Fruit fly (Drosophila melanogaster) whole organism, wandering third instar larva: ENCODE measurements around the gene CG7985.

Source experiments
- Abd-B ChIP-seq: fragments of >200 bp; optimal IDR thresholded peaks from 2 replicates; lab custom pipeline; 2017; ENCODE audit warnings: missing biosample characterization, missing genetic modification characterization
- CG32264 ChIP-seq: fragments of 200-800 bp; sonication (Bioruptor generic); optimal IDR thresholded peaks from 2 replicates; lab custom pipeline; 2016; ENCODE audit warnings: missing biosample characterization, missing genetic modification characterization
- CG9705 ChIP-seq: fragments of 200-800 bp; sonication (Bioruptor generic); optimal IDR thresholded peaks from 2 replicates; lab custom pipeline; 2018; ENCODE audit warnings: missing biosample characterization, mild to moderate bottlenecking, missing genetic modification characterization
- CrebA ChIP-seq: fragments of 200-800 bp; sonication (Bioruptor generic); optimal IDR thresholded peaks from 2 replicates; lab custom pipeline; 2016; ENCODE audit warnings: missing biosample characterization, mild to moderate bottlenecking, missing genetic modification characterization, borderline replicate concordance
- Dfd ChIP-seq: fragments of >200 bp; optimal IDR thresholded peaks from 2 replicates; lab custom pipeline; 2017; ENCODE audit warnings: missing biosample characterization, missing genetic modification characterization
- Dif ChIP-seq: fragments of 200-275, 200-300 bp; sonication (Bioruptor generic); optimal IDR thresholded peaks from 2 replicates; lab custom pipeline; 2018; ENCODE audit warnings: missing biosample characterization, missing genetic modification characterization; ENCODE audit not compliant: partially characterized antibody
- GATAd ChIP-seq: sonication (Bioruptor generic); optimal IDR thresholded peaks from 2 replicates; lab custom pipeline; 2016; ENCODE audit warnings: missing biosample characterization, missing genetic modification characterization
- HLH106 ChIP-seq: fragments of 200-800 bp; optimal IDR thresholded peaks from 3 replicates; lab custom pipeline; 2019; ENCODE audit warnings: missing biosample characterization, mild to moderate bottlenecking, missing genetic modification characterization, moderate library complexity
- Hnf4 ChIP-seq: fragments of 200-800 bp; sonication (Bioruptor generic); optimal IDR thresholded peaks from 2 replicates; lab custom pipeline; 2016; ENCODE audit warnings: missing biosample characterization, mild to moderate bottlenecking, missing genetic modification characterization
- Hr78 ChIP-seq: fragments of >200 bp; optimal IDR thresholded peaks from 2 replicates; lab custom pipeline; 2017; ENCODE audit warnings: missing biosample characterization, missing genetic modification characterization
- Hr83 ChIP-seq: fragments of 200-300 bp; sonication (Bioruptor generic); optimal IDR thresholded peaks from 2 replicates; lab custom pipeline; 2016; ENCODE audit warnings: missing biosample characterization, mild to moderate bottlenecking, missing genetic modification characterization, moderate library complexity; ENCODE audit not compliant: poor library complexity, severe bottlenecking
- Jra ChIP-seq: sonication (Bioruptor generic); optimal IDR thresholded peaks from 2 replicates; lab custom pipeline; 2016; ENCODE audit warnings: missing biosample characterization, missing genetic modification characterization
- Mio ChIP-seq: sonication (Bioruptor generic); optimal IDR thresholded peaks from 2 replicates; lab custom pipeline; 2016; ENCODE audit warnings: missing biosample characterization, missing genetic modification characterization
- Myc ChIP-seq: fragments of >200 bp; optimal IDR thresholded peaks from 2 replicates; lab custom pipeline; 2017
- N ChIP-seq: fragments of >200 bp; optimal IDR thresholded peaks from 2 replicates; lab custom pipeline; 2018; ENCODE audit warnings: missing biosample characterization, missing external identifiers, missing genetic modification characterization
- OdsH ChIP-seq: fragments of 200-800 bp; sonication (Bioruptor generic); optimal IDR thresholded peaks from 2 replicates; lab custom pipeline; 2016; ENCODE audit warnings: missing biosample characterization, mild to moderate bottlenecking, missing genetic modification characterization
- Rel ChIP-seq, 2 experiments: fragments of 200-800 bp; sonication (Bioruptor generic) in 1 of 2; optimal IDR thresholded peaks; 2 replicates in 1 of 2; 3 replicates in 1 of 2; lab custom pipeline; 2016 to 2019; ENCODE audit warnings: mild to moderate bottlenecking in 2 of 2, missing biosample characterization in 2 of 2, missing genetic modification characterization in 2 of 2, moderate library complexity in 1 of 2
- Sp1 ChIP-seq: fragments of 200-800 bp; sonication (Bioruptor generic); optimal IDR thresholded peaks from 3 replicates; lab custom pipeline; 2019; ENCODE audit warnings: missing biosample characterization, mild to moderate bottlenecking, missing genetic modification characterization, moderate library complexity
- Vsx2 ChIP-seq: fragments of 200-300, 225-300 bp; sonication (Bioruptor generic); optimal IDR thresholded peaks from 2 replicates; lab custom pipeline; 2018; ENCODE audit warnings: missing biosample characterization, missing genetic modification characterization; ENCODE audit not compliant: partially characterized antibody
- br ChIP-seq: fragments of 200-800 bp; sonication (Bioruptor generic); optimal IDR thresholded peaks from 2 replicates; lab custom pipeline; 2016; ENCODE audit warnings: missing biosample characterization, missing genetic modification characterization
- brk ChIP-seq: fragments of 200-800 bp; sonication (Bioruptor generic); optimal IDR thresholded peaks from 2 replicates; lab custom pipeline; 2016; ENCODE audit warnings: missing biosample characterization, mild to moderate bottlenecking, missing genetic modification characterization
- dl ChIP-seq, 2 experiments: fragments of 175-275, 200-275 bp in 1 of 2; fragments of 200-275 bp in 1 of 2; sonication (Bioruptor generic); optimal IDR thresholded peaks; lab custom pipeline; 2018; ENCODE audit warnings: mild to moderate bottlenecking in 2 of 2, missing biosample characterization in 2 of 2, missing genetic modification characterization in 2 of 2, moderate library complexity in 2 of 2; ENCODE audit not compliant: partially characterized antibody in 2 of 2, insufficient read depth in 1 of 2
- dmrt93B ChIP-seq: fragments of 200-800 bp; sonication (Bioruptor generic); optimal IDR thresholded peaks from 2 replicates; lab custom pipeline; 2018; ENCODE audit warnings: missing biosample characterization, mild to moderate bottlenecking, missing genetic modification characterization
- dsf ChIP-seq: sonication (Bioruptor generic); optimal IDR thresholded peaks from 2 replicates; lab custom pipeline; 2016; ENCODE audit warnings: missing biosample characterization, missing genetic modification characterization, borderline replicate concordance
- ey ChIP-seq: fragments of 200-800 bp; sonication (Bioruptor generic); optimal IDR thresholded peaks from 2 replicates; lab custom pipeline; 2016; ENCODE audit warnings: missing biosample characterization, missing genetic modification characterization
- foxo ChIP-seq, 2 experiments: fragments of 200-800 bp; sonication (Bioruptor generic); optimal IDR thresholded peaks; 2 replicates in 1 of 2; 3 replicates in 1 of 2; lab custom pipeline; 2016 to 2017; ENCODE audit warnings: missing biosample characterization in 2 of 2, missing genetic modification characterization in 2 of 2
- fru ChIP-seq: fragments of 200-800 bp; sonication (Bioruptor generic); optimal IDR thresholded peaks from 3 replicates; lab custom pipeline; 2016; ENCODE audit warnings: missing biosample characterization, mild to moderate bottlenecking, missing genetic modification characterization
- h ChIP-seq: fragments of 200-800 bp; sonication (Bioruptor generic); optimal IDR thresholded peaks from 3 replicates; lab custom pipeline; 2016; ENCODE audit warnings: missing biosample characterization, mild to moderate bottlenecking, missing genetic modification characterization
- jim ChIP-seq: fragments of 175-275, 200-325 bp; sonication (Bioruptor generic); optimal IDR thresholded peaks from 2 replicates; lab custom pipeline; 2016; ENCODE audit warnings: missing biosample characterization, mild to moderate bottlenecking, missing genetic modification characterization
- lola ChIP-seq: fragments of >200 bp; optimal IDR thresholded peaks from 2 replicates; lab custom pipeline; 2017; ENCODE audit warnings: missing biosample characterization, missing genetic modification characterization
- pan ChIP-seq: fragments of >200 bp; optimal IDR thresholded peaks from 2 replicates; lab custom pipeline; 2017
- psq ChIP-seq: fragments of 200-800 bp; sonication (Bioruptor generic); optimal IDR thresholded peaks from 3 replicates; lab custom pipeline; 2017; ENCODE audit warnings: missing biosample characterization, mild to moderate bottlenecking, missing genetic modification characterization, moderate library complexity
- rgr ChIP-seq: fragments of 200-800 bp; sonication (Bioruptor generic); optimal IDR thresholded peaks from 3 replicates; lab custom pipeline; 2016; ENCODE audit warnings: missing biosample characterization, mild to moderate bottlenecking, missing genetic modification characterization
- sage ChIP-seq: fragments of 200-800 bp; sonication (Bioruptor generic); optimal IDR thresholded peaks from 2 replicates; lab custom pipeline; 2016; ENCODE audit warnings: missing biosample characterization, mild to moderate bottlenecking, missing genetic modification characterization
- sv ChIP-seq: fragments of 200-800 bp; sonication (Bioruptor generic); optimal IDR thresholded peaks from 3 replicates; lab custom pipeline; 2016; ENCODE audit warnings: missing biosample characterization, missing genetic modification characterization
- tai ChIP-seq: sonication (Bioruptor generic); optimal IDR thresholded peaks from 2 replicates; lab custom pipeline; 2016; ENCODE audit warnings: missing biosample characterization, missing genetic modification characterization
- usp ChIP-seq: fragments of >200 bp; optimal IDR thresholded peaks from 2 replicates; lab custom pipeline; 2017; ENCODE audit warnings: missing biosample characterization, missing genetic modification characterization
- woc ChIP-seq: sonication (Bioruptor generic); optimal IDR thresholded peaks from 2 replicates; lab custom pipeline; 2016; ENCODE audit warnings: missing biosample characterization, mild to moderate bottlenecking, missing genetic modification characterization

CG7985 gene

dm6 chr3R:18188702-18189125 is 10.9 kb upstream of the CG7985 start, which contains the start of the genes CG12321 and MED17:
TSS of gene CG12321 (minus strand) at chr3R:18188707.
TSS of gene MED17 (plus strand) at chr3R:18189072.
- peak; percentile 94 for TF ChIP-seq rgr (GFP tag; lab: Kevin White, UChicago)
- peak; percentile 28 for TF ChIP-seq Mio (GFP tag; lab: Kevin White, UChicago)
- TF ChIP-seq Rel (GFP tag; optimal IDR thresholded peaks at IDR 0.05; lab: Kevin White, UChicago), result no peak
- TF ChIP-seq Rel (tag; optimal IDR thresholded peaks at IDR 0.05; lab: Kevin White, UChicago), result peak; percentile 18
- peak; percentile 90 for TF ChIP-seq psq
- no peak for TF ChIP-seq tai (GFP tag; lab: Kevin White, UChicago)
- peak; percentile 91 for TF ChIP-seq sv (GFP tag; lab: Kevin White, UChicago)
- peak; percentile 34 for TF ChIP-seq GATAd (GFP tag; lab: Kevin White, UChicago)
- TF ChIP-seq dmrt93B (GFP tag; lab: Kevin White, UChicago), result peak; percentile 88
- TF ChIP-seq N, result no peak
- peak; percentile 76 for TF ChIP-seq CG9705
- peak; percentile 73 for TF ChIP-seq ey (GFP tag; lab: Kevin White, UChicago)
- peak; percentile 61 for TF ChIP-seq h
- peak; percentile 79 for TF ChIP-seq fru (GFP tag; lab: Kevin White, UChicago)
- TF ChIP-seq Hr78, result no peak
- TF ChIP-seq OdsH, result peak; percentile 82
- no peak for TF ChIP-seq sage (GFP tag; lab: Kevin White, UChicago)
- no peak for TF ChIP-seq Vsx2 (GFP tag; lab: Kevin White, UChicago)
- peak in 1 of 2 experiments; percentile 88 for TF ChIP-seq foxo (GFP tag; optimal IDR thresholded peaks at IDR 0.05; lab: Kevin White, UChicago)
- peak; percentile 0 for TF ChIP-seq CG32264 (GFP tag; lab: Kevin White, UChicago)
- no peak for TF ChIP-seq CrebA (GFP tag; lab: Kevin White, UChicago)
- no peak for TF ChIP-seq Jra (GFP tag; lab: Kevin White, UChicago)
- TF ChIP-seq Dif (GFP tag; lab: Kevin White, UChicago), result no peak
- TF ChIP-seq Myc, result peak; percentile 73
- TF ChIP-seq lola (GFP tag; lab: Kevin White, UChicago), result no peak
- TF ChIP-seq dsf (GFP tag; lab: Kevin White, UChicago), result peak; percentile 65
- no peak for TF ChIP-seq usp (GFP tag; lab: Kevin White, UChicago)
- no peak for TF ChIP-seq Abd-B (GFP tag; lab: Kevin White, UChicago)
- TF ChIP-seq Dfd (GFP tag; lab: Kevin White, UChicago), result no peak
- no peak for TF ChIP-seq brk
- TF ChIP-seq Sp1 (GFP tag; lab: Kevin White, UChicago), result peak; percentile 84
- TF ChIP-seq Hnf4 (GFP tag; lab: Kevin White, UChicago), result no peak
- TF ChIP-seq dl (GFP tag; optimal IDR thresholded peaks at IDR 0.05; lab: Kevin White, UChicago; ENCODE audit: insufficient read depth in 1 of 2, partially characterized antibody in 2 of 2), result no peak
- TF ChIP-seq Hr83, result peak; percentile 47
- TF ChIP-seq HLH106 (tag; lab: Kevin White, UChicago), result peak; percentile 87
- TF ChIP-seq woc (GFP tag; lab: Kevin White, UChicago), result peak; percentile 70
- no peak for TF ChIP-seq pan (lab: Kevin White, UChicago)
- TF ChIP-seq jim (GFP tag; lab: Kevin White, UChicago), result no peak
- peak; percentile 67 for TF ChIP-seq br (GFP tag; lab: Kevin White, UChicago)

DNA sequence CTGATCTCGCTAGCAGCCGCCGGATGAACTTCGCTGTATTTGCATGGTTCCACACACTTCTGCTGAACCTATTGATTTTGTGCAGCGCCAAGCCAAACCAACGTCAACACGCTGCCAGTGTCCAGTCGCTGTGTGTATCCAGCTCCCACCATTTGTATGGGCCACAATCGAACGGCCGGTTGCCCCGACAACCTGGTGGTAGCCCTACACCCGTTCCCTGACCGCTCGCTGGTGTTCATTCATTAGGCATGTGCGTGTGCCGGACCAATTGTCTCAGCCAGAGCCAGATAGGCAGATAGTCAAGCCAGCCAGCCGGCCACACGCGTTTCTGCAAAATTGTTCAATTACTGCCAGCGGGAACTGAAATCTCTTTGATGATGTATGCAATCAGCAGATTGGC is 7.8 kb upstream of the CG7985 start, which contains the start of gene CG14313:
Gene CG14313 (minus strand): TSS at position 101 of the 400 bp plus-strand sequence.
- TF ChIP-seq GATAd (GFP tag; lab: Kevin White, UChicago) (no peak), Myc (no peak), jim (GFP tag; lab: Kevin White, UChicago) (no peak), Dfd (GFP tag; lab: Kevin White, UChicago) (no peak)
- TF ChIP-seq, all 38 proteins: peak for 0

- TF ChIP-seq HLH106 (tag; lab: Kevin White, UChicago) (no peak), Myc (no peak), N (no peak), sage (GFP tag; lab: Kevin White, UChicago) (no peak), Jra (GFP tag; lab: Kevin White, UChicago) (no peak), GATAd (GFP tag; lab: Kevin White, UChicago) (no peak), Dfd (GFP tag; lab: Kevin White, UChicago) (peak; percentile 97)
Observed at dm6 chr3R:18195295-18195694, 4.4 kb upstream of the CG7985 start.
